Worm (Caenorhabditis elegans) whole organism, early embryonic: ENCODE measurements around the gene nhr-252.

ENCODE experiments used
- B0310.2 ChIP-seq: sonication (generic microtip); optimal IDR thresholded peaks from 2 replicates; lab custom pipeline; 2016; ENCODE audit warnings: mild to moderate bottlenecking, missing genetic modification characterization, missing compliant biosample characterization
- F13C5.2 ChIP-seq: sonication (generic microtip); optimal IDR thresholded peaks from 2 replicates; lab custom pipeline; 2017; ENCODE audit warnings: mild to moderate bottlenecking, missing genetic modification characterization, inconsistent platforms, missing compliant biosample characterization
- aly-1 ChIP-seq: sonication (generic microtip); optimal IDR thresholded peaks from 2 replicates; lab custom pipeline; 2016; ENCODE audit warnings: missing genetic modification characterization, missing compliant biosample characterization
- ama-1 ChIP-seq: fragments of 150-350 bp; optimal IDR thresholded peaks from 2 replicates; lab custom pipeline; 2014
- ceh-13 ChIP-seq: fragments of 200-800 bp; sonication (Bioruptor generic); optimal IDR thresholded peaks from 2 replicates; lab custom pipeline; 2018; ENCODE audit warnings: mild to moderate bottlenecking, missing genetic modification characterization, missing compliant biosample characterization
- ceh-36 ChIP-seq: sonication (generic microtip); optimal IDR thresholded peaks from 2 replicates; lab custom pipeline; 2016; ENCODE audit warnings: missing genetic modification characterization, inconsistent platforms, missing compliant biosample characterization
- ets-7 ChIP-seq: sonication (generic microtip); optimal IDR thresholded peaks from 2 replicates; lab custom pipeline; 2016; ENCODE audit warnings: missing genotype, missing genetic modification characterization, missing compliant biosample characterization
- flt-1 ChIP-seq: fragments of 200-800 bp; sonication (Bioruptor generic); IDR thresholded peaks from 2 replicates; pipeline ENCODE4 v1.3.6; 2022; ENCODE audit warnings: missing genetic modification characterization, missing compliant biosample characterization
- hmbx-1 ChIP-seq: sonication (generic microtip); optimal IDR thresholded peaks from 2 replicates; lab custom pipeline; 2016; ENCODE audit warnings: mild to moderate bottlenecking, missing genetic modification characterization, missing compliant biosample characterization
- hmg-4 ChIP-seq: fragments of 200-800 bp; sonication (Bioruptor generic); optimal IDR thresholded peaks from 2 replicates; lab custom pipeline; 2018; ENCODE audit warnings: mild to moderate bottlenecking, missing genetic modification characterization, missing compliant biosample characterization
- hnd-1 ChIP-seq: sonication (generic microtip); optimal IDR thresholded peaks from 2 replicates; lab custom pipeline; 2016; ENCODE audit warnings: missing genetic modification characterization, missing compliant biosample characterization
- pes-1 ChIP-seq: fragments of 200-800 bp; sonication (Bioruptor generic); IDR thresholded peaks from 2 replicates; pipeline ENCODE4 v1.3.6; 2022; ENCODE audit warnings: missing genetic modification reagents, missing genetic modification characterization, missing compliant biosample characterization
- scrt-1 ChIP-seq: fragments of 200-800 bp; sonication (Bioruptor generic); IDR thresholded peaks from 2 replicates; pipeline ENCODE4 v1.3.6; 2022; ENCODE audit warnings: missing genetic modification characterization, missing compliant biosample characterization
- sea-1 ChIP-seq: fragments of 200-800 bp; sonication (Bioruptor generic); conservative IDR thresholded peaks from 2 replicates; pipeline ENCODE4 v1.3.6; 2022; ENCODE audit warnings: missing genetic modification characterization, missing compliant biosample characterization
- tbx-11 ChIP-seq: fragments of 200-800 bp; sonication (Bioruptor generic); IDR thresholded peaks from 2 replicates; pipeline ENCODE4 v1.3.6; 2022; ENCODE audit warnings: missing genetic modification characterization, missing compliant biosample characterization
- tbx-37 ChIP-seq: fragments of 200-800 bp; sonication (Bioruptor generic); conservative IDR thresholded peaks from 2 replicates; pipeline ENCODE4 v1.3.6; 2022; ENCODE audit warnings: missing genetic modification reagents, missing genetic modification characterization, missing compliant biosample characterization
- tra-4 ChIP-seq: sonication (generic microtip); optimal IDR thresholded peaks from 2 replicates; lab custom pipeline; 2017; ENCODE audit warnings: missing genetic modification characterization, missing compliant biosample characterization

The nhr-252 gene

DNA sequence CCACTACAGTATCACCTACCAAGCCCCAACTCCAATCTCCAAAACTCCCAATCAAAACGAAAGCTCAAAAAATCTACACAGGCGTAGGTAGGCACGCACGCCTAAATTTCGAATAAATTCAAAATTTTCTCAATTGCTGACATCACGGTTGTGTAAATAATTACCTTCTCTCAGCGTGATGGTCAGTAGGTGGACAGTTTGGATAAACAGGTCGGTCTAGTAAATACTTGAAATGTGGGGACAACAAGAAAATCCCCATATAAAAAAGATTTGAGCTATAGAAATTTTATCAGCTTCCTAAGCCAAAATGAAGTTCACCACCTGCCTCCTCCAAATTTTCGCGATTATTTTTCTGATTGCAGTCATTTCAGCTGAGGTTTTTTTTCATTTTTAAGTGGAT is 33.7 kb downstream of the nhr-252 start, which contains the start of gene B0554.1:
Gene B0554.1, plus strand, starts transcription at position 301 of the 400 bp plus-strand sequence.
- TF ChIP-seq B0310.2 (tag; lab: Kevin White, UChicago) (no peak), hmbx-1 (no peak), F13C5.2 (no peak), pes-1 (GFP tag; lab: Robert Waterston, UW) (no peak), ceh-36 (tag; lab: Kevin White, UChicago) (no peak), hmg-4 (GFP tag; lab: Kevin White, UChicago) (no peak), ceh-13 (GFP tag; lab: Kevin White, UChicago) (no peak), scrt-1 (no peak), aly-1 (no peak), ets-7 (tag; lab: Kevin White, UChicago) (no peak), tbx-37 (GFP tag; lab: Robert Waterston, UW) (no peak), hnd-1 (tag; lab: Kevin White, UChicago) (no peak), sea-1 (GFP tag; lab: Robert Waterston, UW) (no peak), ama-1 (lab: Kevin White, UChicago) (no peak), tra-4 (tag; lab: Kevin White, UChicago) (no peak), tbx-11 (GFP tag; lab: Robert Waterston, UW) (no peak), flt-1 (GFP tag; lab: Robert Waterston, UW) (no peak)

ce11 chrV:439183-439749 is 34.8 kb downstream of the nhr-252 start:
- TF ChIP-seq ama-1 (lab: Kevin White, UChicago) (no peak), pes-1 (GFP tag; lab: Robert Waterston, UW) (no peak), scrt-1 (no peak), B0310.2 (tag; lab: Kevin White, UChicago) (no peak), tra-4 (tag; lab: Kevin White, UChicago) (no peak), flt-1 (GFP tag; lab: Robert Waterston, UW) (no peak), sea-1 (GFP tag; lab: Robert Waterston, UW) (no peak), hnd-1 (tag; lab: Kevin White, UChicago) (no peak), hmbx-1 (no peak), ets-7 (tag; lab: Kevin White, UChicago) (no peak), ceh-13 (GFP tag; lab: Kevin White, UChicago) (no peak)

- no peak for TF ChIP-seq hmbx-1
- TF ChIP-seq F13C5.2, result no peak
- TF ChIP-seq B0310.2 (tag; lab: Kevin White, UChicago), result no peak
- TF ChIP-seq flt-1 (GFP tag; lab: Robert Waterston, UW), result no peak
- TF ChIP-seq ceh-36 (tag; lab: Kevin White, UChicago), result no peak
- no peak for TF ChIP-seq ama-1 (lab: Kevin White, UChicago)
- TF ChIP-seq hnd-1 (tag; lab: Kevin White, UChicago), result no peak
- no peak for TF ChIP-seq ceh-13 (GFP tag; lab: Kevin White, UChicago)
- TF ChIP-seq tra-4 (tag; lab: Kevin White, UChicago), result no peak
- TF ChIP-seq ets-7 (tag; lab: Kevin White, UChicago), result no peak
Observed at ce11 chrV:440923-441322, 36.5 kb downstream of the nhr-252 start, which contains the start of gene B0554.7. Gene B0554.7 (minus strand): TSS chrV:441023.

DNA sequence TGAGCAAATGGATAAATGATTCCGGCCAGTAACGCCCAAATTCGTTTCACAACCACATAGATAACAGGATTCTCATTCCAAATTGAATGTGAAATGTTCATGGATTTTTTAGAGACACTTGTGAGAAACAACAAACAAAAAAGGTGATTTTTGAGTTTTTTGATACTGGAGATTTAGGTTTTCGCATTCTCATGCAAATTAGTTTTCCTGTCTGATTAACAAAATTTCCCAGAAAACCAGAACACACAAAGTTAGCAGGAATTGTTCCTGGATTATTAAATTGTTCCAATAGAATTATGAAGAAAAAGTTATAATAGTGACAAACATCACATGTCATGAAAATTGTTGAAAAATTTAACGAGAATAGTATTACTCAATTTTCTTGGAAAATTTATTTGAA is 38.8 kb downstream of the nhr-252 start, which contains the start of gene srh-33:
Gene srh-33, minus strand, starts transcription at position 101 of the 400 bp plus-strand sequence.
- TF ChIP-seq aly-1 (no peak), flt-1 (GFP tag; lab: Robert Waterston, UW) (no peak), sea-1 (GFP tag; lab: Robert Waterston, UW) (no peak), F13C5.2 (no peak), ets-7 (tag; lab: Kevin White, UChicago) (no peak), ceh-13 (GFP tag; lab: Kevin White, UChicago) (no peak), tbx-11 (GFP tag; lab: Robert Waterston, UW) (no peak), ama-1 (lab: Kevin White, UChicago) (no peak), tra-4 (tag; lab: Kevin White, UChicago) (no peak), hmg-4 (GFP tag; lab: Kevin White, UChicago) (no peak), scrt-1 (no peak), B0310.2 (tag; lab: Kevin White, UChicago) (no peak), tbx-37 (GFP tag; lab: Robert Waterston, UW) (no peak), hmbx-1 (no peak), pes-1 (GFP tag; lab: Robert Waterston, UW) (no peak), ceh-36 (tag; lab: Kevin White, UChicago) (no peak), hnd-1 (tag; lab: Kevin White, UChicago) (no peak)

- TF ChIP-seq tbx-37 (GFP tag; lab: Robert Waterston, UW), result no peak
- TF ChIP-seq pes-1 (GFP tag; lab: Robert Waterston, UW), result no peak
Observed at ce11 chrV:446574-446973, 42.2 kb downstream of the nhr-252 start, which contains the start of gene srh-34. Gene srh-34 (minus strand): TSS chrV:446674.

DNA sequence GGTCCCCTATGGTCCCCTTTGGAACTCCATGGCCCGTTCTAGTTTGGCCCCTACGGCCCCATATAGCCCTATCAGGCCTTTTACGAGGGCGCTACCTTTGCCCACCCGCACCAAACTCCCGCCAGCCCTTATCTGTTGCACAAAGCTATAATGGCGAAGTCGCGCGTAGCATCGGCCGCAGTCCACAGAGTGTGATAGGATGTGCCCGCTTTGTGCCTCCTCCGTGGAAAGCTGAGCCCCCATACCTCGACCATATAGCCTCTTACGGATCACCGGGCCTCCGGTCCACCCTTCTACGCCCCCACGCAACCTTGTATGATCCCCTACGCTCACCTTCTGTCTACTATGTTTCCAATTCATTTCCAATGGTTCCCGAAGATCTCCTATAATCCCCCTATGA is 42.6 kb downstream of the nhr-252 start:
- peak; percentile 23 for TF ChIP-seq hmg-4 (GFP tag; lab: Kevin White, UChicago)
- TF ChIP-seq B0310.2 (tag; lab: Kevin White, UChicago), result no peak

- TF ChIP-seq hmg-4 (GFP tag; lab: Kevin White, UChicago) (no peak), F13C5.2 (no peak), flt-1 (GFP tag; lab: Robert Waterston, UW) (no peak), tbx-11 (GFP tag; lab: Robert Waterston, UW) (no peak), aly-1 (no peak), ets-7 (tag; lab: Kevin White, UChicago) (no peak), ceh-13 (GFP tag; lab: Kevin White, UChicago) (no peak)
Observed at ce11 chrV:449130-449529, 44.7 kb downstream of the nhr-252 start, which contains the start of gene srh-35. Gene srh-35 (minus strand): TSS chrV:449230.
